Fruit fly (Drosophila melanogaster) whole organism, embryonic: ENCODE data around the gene Bet3.

ENCODE experiments used
- Bteb2 ChIP-seq: fragments of 200-800 bp; sonication (Bioruptor generic); optimal IDR thresholded peaks from 2 replicates; lab custom pipeline; 2016; ENCODE audit warnings: missing biosample characterization, missing genetic modification characterization
- CG16779 ChIP-seq: fragments of 200-800 bp; sonication (Bioruptor generic); IDR thresholded peaks from 2 replicates; pipeline ENCODE4 v1.3.6; 2022; ENCODE audit warnings: missing biosample characterization, missing genetic modification characterization
- CG17186 ChIP-seq: fragments of 200-800 bp; sonication (Bioruptor generic); optimal IDR thresholded peaks from 3 replicates; lab custom pipeline; 2017; ENCODE audit warnings: missing biosample characterization, missing genetic modification reagents, missing genetic modification characterization
- CG5953 ChIP-seq: fragments of 200-800 bp; sonication (Bioruptor generic); IDR thresholded peaks from 2 replicates; pipeline ENCODE4 v1.3.6; 2022; ENCODE audit warnings: missing biosample characterization, missing genetic modification characterization
- D ChIP-seq, 2 experiments: fragments of 200-800 bp in 1 of 2; fragments of >200 bp in 1 of 2; sonication (Bioruptor generic) in 1 of 2; optimal IDR thresholded peaks; 2 replicates in 1 of 2; 3 replicates in 1 of 2; lab custom pipeline; 2017; ENCODE audit warnings: mild to moderate bottlenecking in 1 of 2, missing biosample characterization in 1 of 2, missing genetic modification characterization in 1 of 2, missing genetic modification reagents in 1 of 2
- Optix ChIP-seq: fragments of 200-800 bp; sonication (Bioruptor generic); IDR thresholded peaks from 3 replicates; pipeline ENCODE4 v1.3.6; 2022; ENCODE audit warnings: missing biosample characterization, missing genetic modification characterization
- Tbp ChIP-seq: fragments of >200 bp; optimal IDR thresholded peaks from 2 replicates; lab custom pipeline; 2018; ENCODE audit warnings: missing biosample characterization, missing genetic modification characterization
- ci ChIP-seq: fragments of 200-800 bp; sonication (Bioruptor generic); IDR thresholded peaks from 3 replicates; pipeline ENCODE4 v1.3.6; 2022; ENCODE audit warnings: missing biosample characterization, missing genetic modification characterization
- ro ChIP-seq: fragments of 200-800 bp; sonication (Bioruptor generic); IDR thresholded peaks from 2 replicates; pipeline ENCODE4 v1.3.6; 2022; ENCODE audit warnings: missing biosample characterization, missing genetic modification characterization
- sug ChIP-seq: fragments of 200-800 bp; optimal IDR thresholded peaks from 2 replicates; lab custom pipeline; 2019; ENCODE audit warnings: missing biosample characterization, mild to moderate bottlenecking, missing genetic modification characterization, moderate library complexity

dm6 chr3L:9471151-9471903 lies 29.3 kb upstream of the Bet3 start:
- TF ChIP-seq CG16779 (GFP tag; lab: Robert Waterston, UW) (no peak), Bteb2 (GFP tag; lab: Kevin White, UChicago) (no peak), CG5953 (no peak), ro (GFP tag; lab: Robert Waterston, UW) (no peak), Tbp (no peak), D (optimal IDR thresholded peaks at IDR 0.05; lab: Kevin White, UChicago) (no peak), D (GFP tag; optimal IDR thresholded peaks at IDR 0.05; lab: Kevin White, UChicago) (no peak), Optix (GFP tag; lab: Robert Waterston, UW) (no peak), ci (no peak), sug (tag; lab: Kevin White, UChicago) (no peak), CG17186 (GFP tag; lab: Kevin White, UChicago) (no peak)
